Worm (Caenorhabditis elegans) whole organism, L1 larva: ENCODE results near the gene irld-42.

Experiments used
- C16A3.4 ChIP-seq: fragments of 150-350 bp; optimal IDR thresholded peaks from 2 replicates; lab custom pipeline; 2014; ENCODE audit warnings: missing biosample characterization, missing genetic modification characterization
- aly-2 ChIP-seq: fragments of 150-350 bp; optimal IDR thresholded peaks from 2 replicates; lab custom pipeline; 2014; ENCODE audit warnings: missing biosample characterization, missing genetic modification characterization
- ama-1 ChIP-seq: fragments of 150-350 bp; optimal IDR thresholded peaks from 2 replicates; lab custom pipeline; 2014
- blmp-1 ChIP-seq: fragments of 150-350 bp; optimal IDR thresholded peaks from 2 replicates; lab custom pipeline; 2014; ENCODE audit warnings: missing biosample characterization, missing genetic modification characterization
- ceh-63 ChIP-seq: fragments of 200-800 bp; sonication (Bioruptor generic); optimal IDR thresholded peaks from 2 replicates; lab custom pipeline; 2018; ENCODE audit warnings: mild to moderate bottlenecking, missing genetic modification characterization, missing compliant biosample characterization
- ceh-82 ChIP-seq, 3 experiments: fragments of 150-350 bp in 1 of 3; sonication (generic microtip) in 2 of 3; optimal IDR thresholded peaks; 2 replicates each; lab custom pipeline; 2014 to 2017; ENCODE audit warnings: missing biosample characterization in 3 of 3, missing genetic modification characterization in 3 of 3
- ceh-90 ChIP-seq: sonication (generic microtip); optimal IDR thresholded peaks from 2 replicates; lab custom pipeline; 2016; ENCODE audit warnings: missing genetic modification characterization, missing compliant biosample characterization
- ces-1 ChIP-seq: fragments of 150-350 bp; optimal IDR thresholded peaks from 2 replicates; lab custom pipeline; 2014; ENCODE audit warnings: missing biosample characterization, missing genetic modification reagents, missing genetic modification characterization
- efl-1 ChIP-seq, 4 experiments: fragments of 150-350 bp; optimal IDR thresholded peaks in 3 of 4; peaks in 1 of 4; 1 replicate in 1 of 4; 2 replicates in 3 of 4; lab custom pipeline; 2014; ENCODE audit warnings: missing biosample characterization in 2 of 4, missing genetic modification characterization in 2 of 4, missing genetic modification reagents in 2 of 4
- egl-27 ChIP-seq, 2 experiments: fragments of 150-350 bp in 1 of 2; sonication (generic microtip); optimal IDR thresholded peaks; 3 replicates each; lab custom pipeline; 2017 to 2018; ENCODE audit warnings: missing biosample characterization in 2 of 2, missing genetic modification characterization in 2 of 2, missing genetic modification reagents in 2 of 2
- elt-2 ChIP-seq: sonication (generic microtip); optimal IDR thresholded peaks from 2 replicates; lab custom pipeline; 2016; ENCODE audit warnings: missing genetic modification characterization, mild to moderate bottlenecking, inconsistent platforms, missing compliant biosample characterization, missing genetic modification reagents
- fkh-4 ChIP-seq: sonication (generic microtip); optimal IDR thresholded peaks from 2 replicates; lab custom pipeline; 2016; ENCODE audit warnings: missing compliant biosample characterization, missing genetic modification characterization, borderline replicate concordance
- fkh-8 ChIP-seq: sonication (generic microtip); optimal IDR thresholded peaks from 2 replicates; lab custom pipeline; 2016; ENCODE audit warnings: mild to moderate bottlenecking, missing genetic modification characterization, missing compliant biosample characterization
- grh-1 ChIP-seq: fragments of 200-800 bp; sonication (Bioruptor generic); IDR thresholded peaks from 2 replicates; pipeline ENCODE4 v1.3.6; 2022; ENCODE audit warnings: missing genetic modification reagents, missing genetic modification characterization, missing compliant biosample characterization
- hlh-17 ChIP-seq: fragments of 200-800 bp; sonication (Bioruptor generic); optimal IDR thresholded peaks from 2 replicates; lab custom pipeline; 2018; ENCODE audit warnings: missing genetic modification characterization, mild to moderate bottlenecking, missing compliant biosample characterization, moderate library complexity, borderline replicate concordance
- hpl-2 ChIP-seq: fragments of 150-350 bp; optimal IDR thresholded peaks from 2 replicates; lab custom pipeline; 2014; ENCODE audit warnings: missing biosample characterization, missing genetic modification reagents, missing genetic modification characterization
- isw-1 ChIP-seq: fragments of 200-800 bp; sonication (Bioruptor generic); IDR thresholded peaks from 2 replicates; pipeline ENCODE4 v1.3.6; 2022; ENCODE audit warnings: missing genetic modification characterization, missing compliant biosample characterization
- jun-1 ChIP-seq: fragments of 150-350 bp; optimal IDR thresholded peaks from 2 replicates; lab custom pipeline; 2014; ENCODE audit warnings: missing biosample characterization, missing genetic modification reagents, missing genetic modification characterization
- lin-13 ChIP-seq: fragments of 150-350 bp; optimal IDR thresholded peaks from 2 replicates; lab custom pipeline; 2014; ENCODE audit warnings: missing biosample characterization, missing genetic modification reagents, missing genetic modification characterization
- lin-14 ChIP-seq: fragments of 200-800 bp; sonication (Bioruptor generic); optimal IDR thresholded peaks from 2 replicates; lab custom pipeline; 2018; ENCODE audit warnings: mild to moderate bottlenecking, missing genetic modification characterization, moderate library complexity, missing compliant biosample characterization
- lin-39 ChIP-seq: fragments of 150-350 bp; optimal IDR thresholded peaks from 2 replicates; lab custom pipeline; 2014; ENCODE audit warnings: missing biosample characterization, missing genetic modification reagents, missing genetic modification characterization
- lsy-2 ChIP-seq, 2 experiments: fragments of 150-350 bp; optimal IDR thresholded peaks; 2 replicates each; lab custom pipeline; 2014; ENCODE audit warnings: missing biosample characterization in 2 of 2, missing genetic modification characterization in 2 of 2
- mab-9 ChIP-seq: fragments of 200-800 bp; sonication (Bioruptor generic); IDR thresholded peaks from 2 replicates; pipeline ENCODE4 v1.3.6; 2022; ENCODE audit warnings: missing genetic modification reagents, missing genetic modification characterization, missing compliant biosample characterization
- mef-2 ChIP-seq: fragments of 150-350 bp; optimal IDR thresholded peaks from 2 replicates; lab custom pipeline; 2014; ENCODE audit warnings: missing biosample characterization, missing genetic modification characterization
- nhr-11 ChIP-seq: fragments of 150-350 bp; optimal IDR thresholded peaks from 2 replicates; lab custom pipeline; 2014; ENCODE audit warnings: missing biosample characterization, missing genetic modification characterization
- nhr-237 ChIP-seq: fragments of 150-350 bp; optimal IDR thresholded peaks from 2 replicates; lab custom pipeline; 2014; ENCODE audit warnings: missing biosample characterization, missing genetic modification characterization
- pag-3 ChIP-seq: sonication (generic microtip); optimal IDR thresholded peaks from 2 replicates; lab custom pipeline; 2017; ENCODE audit warnings: missing genetic modification characterization, mild to moderate bottlenecking, missing compliant biosample characterization, antibody characterized with exemption, borderline replicate concordance; ENCODE audit not compliant: insufficient read depth
- pqm-1 ChIP-seq: sonication (generic microtip); optimal IDR thresholded peaks from 3 replicates; lab custom pipeline; 2017; ENCODE audit warnings: missing biosample characterization, missing genetic modification characterization
- rnt-1 ChIP-seq: sonication (generic microtip); optimal IDR thresholded peaks from 2 replicates; lab custom pipeline; 2016; ENCODE audit warnings: mild to moderate bottlenecking, missing genetic modification characterization, moderate library complexity, missing compliant biosample characterization
- snu-23 ChIP-seq: sonication (generic microtip); optimal IDR thresholded peaks from 2 replicates; lab custom pipeline; 2016; ENCODE audit warnings: missing genetic modification characterization, missing compliant biosample characterization
- sox-4 ChIP-seq: sonication (generic microtip); optimal IDR thresholded peaks from 2 replicates; lab custom pipeline; 2016; ENCODE audit warnings: missing genetic modification characterization, missing compliant biosample characterization
- sptf-1 ChIP-seq: fragments of 150-350 bp; optimal IDR thresholded peaks from 2 replicates; lab custom pipeline; 2014; ENCODE audit warnings: missing biosample characterization, missing genetic modification characterization
- tbx-2 ChIP-seq: sonication (generic microtip); optimal IDR thresholded peaks from 2 replicates; lab custom pipeline; 2016; ENCODE audit warnings: missing genetic modification characterization, missing compliant biosample characterization
- unc-130 ChIP-seq: fragments of 150-350 bp; optimal IDR thresholded peaks from 2 replicates; lab custom pipeline; 2017; ENCODE audit warnings: missing biosample characterization, missing genetic modification characterization, inconsistent platforms
- unc-62 ChIP-seq: fragments of 150-350 bp; optimal IDR thresholded peaks from 2 replicates; lab custom pipeline; 2014; ENCODE audit warnings: missing biosample characterization, missing genetic modification reagents, missing genetic modification characterization
- unc-98 ChIP-seq: fragments of 200-800 bp; sonication (Bioruptor generic); IDR thresholded peaks from 2 replicates; pipeline ENCODE4 v1.3.6; 2022; ENCODE audit warnings: missing genetic modification characterization, missing compliant biosample characterization
- zag-1 ChIP-seq: fragments of 150-350 bp; optimal IDR thresholded peaks from 2 replicates; lab custom pipeline; 2014; ENCODE audit warnings: missing biosample characterization, missing genetic modification characterization
- zip-4 ChIP-seq: fragments of 200-800 bp; sonication (Bioruptor generic); optimal IDR thresholded peaks from 2 replicates; lab custom pipeline; 2018; ENCODE audit warnings: mild to moderate bottlenecking, missing genetic modification characterization, moderate library complexity, missing compliant biosample characterization
- ztf-11 ChIP-seq, 2 experiments: sonication (generic microtip); optimal IDR thresholded peaks; 2 replicates each; lab custom pipeline; 2016 to 2017; ENCODE audit warnings: missing genetic modification characterization in 2 of 2, missing biosample characterization in 1 of 2, missing compliant biosample characterization in 1 of 2

Gene irld-42

ce11 chrV:1668216-1668615 is at the start of gene irld-42:
irld-42 (plus strand) TSS chrV:1668516.
- TF ChIP-seq zag-1 (tag; lab: Kevin White, UChicago) (no peak), ces-1 (no peak), unc-98 (GFP tag; lab: Robert Waterston, UW) (no peak), ztf-11 (tag; optimal IDR thresholded peaks at IDR 0.05; lab: Kevin White, UChicago) (no peak), lin-13 (no peak), blmp-1 (tag; lab: Kevin White, UChicago) (no peak), sptf-1 (tag; lab: Kevin White, UChicago) (no peak), C16A3.4 (tag; lab: Kevin White, UChicago) (no peak), mef-2 (no peak), elt-2 (tag; lab: Kevin White, UChicago) (no peak), ceh-63 (GFP tag; lab: Kevin White, UChicago) (no peak), ceh-90 (no peak), egl-27 (tag; optimal IDR thresholded peaks at IDR 0.05; lab: Kevin White, UChicago) (no peak), isw-1 (GFP tag; lab: Robert Waterston, UW) (no peak), zip-4 (GFP tag; lab: Kevin White, UChicago) (no peak)
- TF ChIP-seq, all 84 proteins: peak for 0

DNA sequence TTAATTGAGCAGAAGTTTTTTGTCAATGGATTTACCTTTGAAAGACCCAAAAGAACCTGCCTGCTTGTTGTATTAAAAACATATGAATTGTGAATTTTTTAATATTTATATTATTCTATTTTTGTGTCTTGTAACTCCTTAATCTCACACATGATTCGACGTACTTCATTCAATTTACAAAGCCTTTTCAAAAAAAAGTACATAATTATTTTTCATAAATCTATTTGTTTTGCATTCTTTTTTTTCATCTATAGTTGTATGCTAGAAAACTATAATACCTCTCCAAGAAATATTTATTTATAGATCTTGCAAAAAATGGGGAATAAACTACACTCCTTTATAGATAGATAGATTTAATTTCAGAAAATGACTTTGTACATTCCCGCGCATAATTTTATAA is 49.6 kb upstream of the irld-42 start, which contains the start of gene nhr-179:
Gene nhr-179, minus strand, starts transcription at position 101 of the 400 bp plus-strand sequence.
- TF ChIP-seq fkh-4 (tag; lab: Kevin White, UChicago), result no peak
- no peak for TF ChIP-seq fkh-8 (tag; lab: Kevin White, UChicago)
- no peak for TF ChIP-seq pag-3 (tag; lab: Kevin White, UChicago)
- no peak for TF ChIP-seq mef-2
- TF ChIP-seq grh-1 (GFP tag; lab: Robert Waterston, UW), result no peak
- no peak for TF ChIP-seq unc-62 (GFP tag; lab: Kevin White, UChicago)
- TF ChIP-seq rnt-1 (tag; lab: Kevin White, UChicago), result no peak
- TF ChIP-seq hlh-17 (GFP tag; lab: Kevin White, UChicago), result no peak
- no peak for TF ChIP-seq tbx-2
- TF ChIP-seq sox-4 (tag; lab: Kevin White, UChicago), result no peak
- TF ChIP-seq pqm-1 (tag; lab: Kevin White, UChicago), result no peak
- no peak for TF ChIP-seq lin-39 (tag; lab: Kevin White, UChicago)
- no peak for TF ChIP-seq aly-2 (tag; lab: Kevin White, UChicago)
- no peak for TF ChIP-seq ama-1 (lab: Kevin White, UChicago)
- TF ChIP-seq hpl-2 (GFP tag; lab: Kevin White, UChicago), result no peak
- no peak for TF ChIP-seq sptf-1 (tag; lab: Kevin White, UChicago)
- no peak for TF ChIP-seq nhr-11 (tag; lab: Kevin White, UChicago)
- TF ChIP-seq lin-14 (GFP tag; lab: Kevin White, UChicago), result no peak

- no peak for TF ChIP-seq blmp-1 (tag; lab: Kevin White, UChicago)
- TF ChIP-seq unc-62 (GFP tag; lab: Kevin White, UChicago), result no peak
- no peak for TF ChIP-seq mab-9
- TF ChIP-seq rnt-1 (tag; lab: Kevin White, UChicago), result no peak
- TF ChIP-seq lsy-2 (tag; optimal IDR thresholded peaks at IDR 0.05; lab: Kevin White, UChicago), result no peak
- no peak for TF ChIP-seq zip-4 (GFP tag; lab: Kevin White, UChicago)
- no peak for TF ChIP-seq nhr-237 (tag; lab: Kevin White, UChicago)
- TF ChIP-seq egl-27 (tag; optimal IDR thresholded peaks at IDR 0.05; lab: Kevin White, UChicago), result no peak
- no peak for TF ChIP-seq jun-1 (tag; lab: Kevin White, UChicago)
- TF ChIP-seq zag-1 (tag; lab: Kevin White, UChicago), result no peak
- TF ChIP-seq ceh-82 (tag; optimal IDR thresholded peaks at IDR 0.05; lab: Kevin White, UChicago), result no peak
- TF ChIP-seq efl-1 (optimal IDR thresholded peaks at IDR 0.05; lab: Kevin White, UChicago), result no peak
- no peak for TF ChIP-seq efl-1 (GFP tag; optimal IDR thresholded peaks at IDR 0.05 in 1 of 2; lab: Kevin White, UChicago)
- no peak for TF ChIP-seq snu-23 (GFP tag; lab: Kevin White, UChicago)
- TF ChIP-seq unc-130, result no peak
Observed at ce11 chrV:1620537-1620936, 47.8 kb upstream of the irld-42 start.
